Fruit fly (Drosophila melanogaster) whole organism, prepupa: ENCODE measurements around the gene Npc2b.

Source experiments
- Blimp-1 ChIP-seq: fragments of 200-800 bp; sonication (Bioruptor generic); optimal IDR thresholded peaks from 3 replicates; lab custom pipeline; 2017; ENCODE audit warnings: missing biosample characterization, missing genetic modification characterization, mild to moderate bottlenecking, moderate library complexity, missing genetic modification reagents
- CG10631 ChIP-seq: fragments of 200-800 bp; sonication (Bioruptor generic); optimal IDR thresholded peaks from 2 replicates; lab custom pipeline; 2016; ENCODE audit warnings: missing biosample characterization, missing genetic modification characterization
- CG10669 ChIP-seq: fragments of 200-800 bp; sonication (Bioruptor generic); optimal IDR thresholded peaks from 3 replicates; lab custom pipeline; 2018; ENCODE audit warnings: missing biosample characterization, mild to moderate bottlenecking, missing genetic modification characterization, moderate library complexity
- CG11762 ChIP-seq: fragments of 200-800 bp; sonication (Bioruptor generic); optimal IDR thresholded peaks from 3 replicates; lab custom pipeline; 2016; ENCODE audit warnings: missing biosample characterization, missing genetic modification characterization; ENCODE audit not compliant: insufficient read depth
- CG11902 ChIP-seq: fragments of 200-800 bp; sonication (Bioruptor generic); optimal IDR thresholded peaks from 3 replicates; lab custom pipeline; 2016; ENCODE audit warnings: missing biosample characterization, missing genetic modification characterization
- CG15336 ChIP-seq: fragments of 200-800 bp; sonication (Bioruptor generic); IDR thresholded peaks from 2 replicates; pipeline ENCODE4 v1.3.6; 2022; ENCODE audit warnings: missing biosample characterization, missing genetic modification characterization
- CG1621 ChIP-seq: fragments of 200-800 bp; sonication (Bioruptor generic); optimal IDR thresholded peaks from 3 replicates; lab custom pipeline; 2018; ENCODE audit warnings: missing biosample characterization, mild to moderate bottlenecking, missing genetic modification characterization
- CG16779 ChIP-seq: fragments of 200-800 bp; sonication (Bioruptor generic); optimal IDR thresholded peaks from 3 replicates; lab custom pipeline; 2017; ENCODE audit warnings: missing biosample characterization, mild to moderate bottlenecking, missing genetic modification characterization
- CG31627 ChIP-seq: fragments of 200-800 bp; sonication (Bioruptor generic); optimal IDR thresholded peaks from 3 replicates; lab custom pipeline; 2016; ENCODE audit warnings: missing biosample characterization, missing genetic modification characterization
- CG32006 ChIP-seq: fragments of 200-800 bp; sonication (Bioruptor generic); optimal IDR thresholded peaks from 3 replicates; lab custom pipeline; 2017; ENCODE audit warnings: missing biosample characterization, mild to moderate bottlenecking, missing genetic modification characterization
- CG34406 ChIP-seq: fragments of 200-800 bp; sonication (Bioruptor generic); optimal IDR thresholded peaks from 3 replicates; lab custom pipeline; 2016; ENCODE audit warnings: missing biosample characterization, missing genetic modification characterization
- CG3919 ChIP-seq: fragments of 200-800 bp; sonication (Bioruptor generic); optimal IDR thresholded peaks from 3 replicates; lab custom pipeline; 2016; ENCODE audit warnings: missing biosample characterization, missing genetic modification characterization
- CG4318 ChIP-seq: fragments of 200-800 bp; sonication (Bioruptor generic); optimal IDR thresholded peaks from 3 replicates; lab custom pipeline; 2017; ENCODE audit warnings: missing biosample characterization, mild to moderate bottlenecking, missing genetic modification characterization
- CG6163 ChIP-seq: fragments of 200-800 bp; sonication (Bioruptor generic); IDR thresholded peaks from 3 replicates; pipeline ENCODE4 v1.3.6; 2022; ENCODE audit warnings: missing biosample characterization, missing genetic modification characterization
- CG6792 ChIP-seq: fragments of 200-800 bp; sonication (Bioruptor generic); optimal IDR thresholded peaks from 3 replicates; lab custom pipeline; 2016; ENCODE audit warnings: missing biosample characterization, missing genetic modification characterization
- CG6808 ChIP-seq: fragments of 200-800 bp; sonication (Bioruptor generic); optimal IDR thresholded peaks from 3 replicates; lab custom pipeline; 2017; ENCODE audit warnings: missing biosample characterization, missing genetic modification characterization, mild to moderate bottlenecking, moderate library complexity, missing genetic modification reagents
- CG6854 ChIP-seq: fragments of 200-800 bp; sonication (Bioruptor generic); optimal IDR thresholded peaks from 2 replicates; lab custom pipeline; 2017; ENCODE audit warnings: missing biosample characterization, mild to moderate bottlenecking, missing genetic modification characterization
- CG7368 ChIP-seq: fragments of 200-800 bp; sonication (Bioruptor generic); optimal IDR thresholded peaks from 3 replicates; lab custom pipeline; 2016; ENCODE audit warnings: missing biosample characterization, missing genetic modification characterization
- CG8119 ChIP-seq: fragments of 200-800 bp; sonication (Bioruptor generic); IDR thresholded peaks from 3 replicates; pipeline ENCODE4 v1.3.6; 2022; ENCODE audit warnings: missing biosample characterization, missing genetic modification characterization
- CG8319 ChIP-seq: fragments of 200-800 bp; sonication (Bioruptor generic); optimal IDR thresholded peaks from 3 replicates; lab custom pipeline; 2016; ENCODE audit warnings: missing biosample characterization, missing genetic modification characterization
- CG8632 ChIP-seq: fragments of 200-800 bp; sonication (Bioruptor generic); optimal IDR thresholded peaks from 3 replicates; lab custom pipeline; 2016; ENCODE audit warnings: missing biosample characterization, missing genetic modification characterization
- CG9139 ChIP-seq: fragments of 200-800 bp; sonication (Bioruptor generic); optimal IDR thresholded peaks from 3 replicates; lab custom pipeline; 2017; ENCODE audit warnings: missing biosample characterization, mild to moderate bottlenecking, missing genetic modification characterization
- Eip75B ChIP-seq: fragments of 200-800 bp; sonication (Bioruptor generic); optimal IDR thresholded peaks from 3 replicates; lab custom pipeline; 2016; ENCODE audit warnings: missing biosample characterization, missing genetic modification characterization
- Eip78C ChIP-seq: fragments of 200-800 bp; sonication (Bioruptor generic); peaks from one replicate; lab custom pipeline; 2016; ENCODE audit warnings: missing biosample characterization, missing genetic modification characterization
- Ets21C ChIP-seq: fragments of 200-800 bp; sonication (Bioruptor generic); optimal IDR thresholded peaks from 3 replicates; lab custom pipeline; 2016; ENCODE audit warnings: missing biosample characterization, missing genetic modification characterization
- Ets96B ChIP-seq: fragments of 200-800 bp; optimal IDR thresholded peaks from 2 replicates; lab custom pipeline; 2019; ENCODE audit warnings: missing biosample characterization, mild to moderate bottlenecking, missing genetic modification characterization, moderate library complexity
- Hr38 ChIP-seq: sonication (Bioruptor generic); optimal IDR thresholded peaks from 2 replicates; lab custom pipeline; 2016; ENCODE audit warnings: missing biosample characterization, missing genetic modification characterization
- Lpt ChIP-seq: fragments of 200-800 bp; sonication (Bioruptor generic); optimal IDR thresholded peaks from 3 replicates; lab custom pipeline; 2016; ENCODE audit warnings: missing biosample characterization, missing genetic modification characterization
- Smox ChIP-seq: fragments of 200-800 bp; sonication (Bioruptor generic); optimal IDR thresholded peaks from 3 replicates; lab custom pipeline; 2016; ENCODE audit warnings: missing biosample characterization, missing genetic modification characterization
- Sox102F ChIP-seq: fragments of 200-800 bp; sonication (Bioruptor generic); optimal IDR thresholded peaks from 2 replicates; lab custom pipeline; 2016; ENCODE audit warnings: missing biosample characterization, mild to moderate bottlenecking, missing genetic modification characterization
- Sox14 ChIP-seq: fragments of 200-800 bp; sonication (Bioruptor generic); optimal IDR thresholded peaks from 3 replicates; lab custom pipeline; 2016; ENCODE audit warnings: missing biosample characterization, missing genetic modification characterization
- Sox15 ChIP-seq: fragments of 200-800 bp; sonication (Bioruptor generic); optimal IDR thresholded peaks from 3 replicates; lab custom pipeline; 2016; ENCODE audit warnings: missing biosample characterization, missing genetic modification characterization
- achi ChIP-seq: fragments of 200-800 bp; sonication (Bioruptor generic); optimal IDR thresholded peaks from 3 replicates; lab custom pipeline; 2016; ENCODE audit warnings: missing biosample characterization, missing genetic modification characterization
- acj6 ChIP-seq: fragments of 200-800 bp; sonication (Bioruptor generic); optimal IDR thresholded peaks from 3 replicates; lab custom pipeline; 2016; ENCODE audit warnings: missing biosample characterization, missing genetic modification characterization
- cyc ChIP-seq: fragments of 200-800 bp; sonication (Bioruptor generic); optimal IDR thresholded peaks from 3 replicates; lab custom pipeline; 2016; ENCODE audit warnings: missing biosample characterization, missing genetic modification characterization
- dac ChIP-seq: fragments of 200-800 bp; sonication (Bioruptor generic); optimal IDR thresholded peaks from 2 replicates; lab custom pipeline; 2017; ENCODE audit warnings: missing biosample characterization, mild to moderate bottlenecking, missing genetic modification characterization
- dsx ChIP-seq: fragments of 200-800 bp; optimal IDR thresholded peaks from 3 replicates; lab custom pipeline; 2019; ENCODE audit warnings: missing biosample characterization, mild to moderate bottlenecking, missing genetic modification characterization, moderate library complexity; ENCODE audit not compliant: poor library complexity, severe bottlenecking
- eg ChIP-seq: fragments of 200-800 bp; sonication (Bioruptor generic); IDR thresholded peaks from 3 replicates; pipeline ENCODE4 v1.3.6; 2022; ENCODE audit warnings: missing biosample characterization, missing genetic modification characterization
- esn ChIP-seq: fragments of 200-800 bp; sonication (Bioruptor generic); optimal IDR thresholded peaks from 2 replicates; lab custom pipeline; 2016; ENCODE audit warnings: missing biosample characterization, mild to moderate bottlenecking, missing genetic modification characterization, moderate library complexity
- fd85E ChIP-seq: fragments of 200-800 bp; sonication (Bioruptor generic); optimal IDR thresholded peaks from 3 replicates; lab custom pipeline; 2016; ENCODE audit warnings: missing biosample characterization, missing genetic modification characterization
- fkh ChIP-seq: fragments of 200-800 bp; sonication (Bioruptor generic); optimal IDR thresholded peaks from 3 replicates; lab custom pipeline; 2017; ENCODE audit warnings: missing biosample characterization, mild to moderate bottlenecking, missing genetic modification characterization, moderate library complexity
- lz ChIP-seq: fragments of 200-800 bp; sonication (Bioruptor generic); optimal IDR thresholded peaks from 3 replicates; lab custom pipeline; 2016; ENCODE audit warnings: missing biosample characterization, missing genetic modification characterization
- net ChIP-seq: fragments of 200-800 bp; sonication (Bioruptor generic); optimal IDR thresholded peaks from 3 replicates; lab custom pipeline; 2016; ENCODE audit warnings: missing biosample characterization, missing genetic modification characterization
- pdm3 ChIP-seq: fragments of 200-800 bp; sonication (Bioruptor generic); optimal IDR thresholded peaks from 3 replicates; lab custom pipeline; 2016; ENCODE audit warnings: missing biosample characterization, missing genetic modification characterization
- salr ChIP-seq, 2 experiments: fragments of 200-800 bp; sonication (Bioruptor generic); optimal IDR thresholded peaks; 3 replicates each; lab custom pipeline; 2016 to 2018; ENCODE audit warnings: missing biosample characterization in 2 of 2, missing genetic modification characterization in 2 of 2, mild to moderate bottlenecking in 1 of 2
- spab ChIP-seq: fragments of 200-800 bp; sonication (Bioruptor generic); optimal IDR thresholded peaks from 2 replicates; lab custom pipeline; 2017; ENCODE audit warnings: missing biosample characterization, mild to moderate bottlenecking, missing genetic modification characterization, missing genetic modification reagents
- ss ChIP-seq, 2 experiments: fragments of 200-800 bp; sonication (Bioruptor generic); optimal IDR thresholded peaks; 2 replicates in 1 of 2; 3 replicates in 1 of 2; lab custom pipeline; 2017 to 2018; ENCODE audit warnings: mild to moderate bottlenecking in 2 of 2, missing biosample characterization in 2 of 2, missing genetic modification characterization in 2 of 2, moderate library complexity in 1 of 2
- svp ChIP-seq: fragments of 200-800 bp; sonication (Bioruptor generic); peaks from one replicate; lab custom pipeline; 2016; ENCODE audit warnings: missing biosample characterization, missing genetic modification characterization
- topi ChIP-seq: fragments of 200-800 bp; sonication (Bioruptor generic); optimal IDR thresholded peaks from 3 replicates; lab custom pipeline; 2016; ENCODE audit warnings: missing biosample characterization, missing genetic modification characterization
- vri ChIP-seq: fragments of 200-800 bp; sonication (Bioruptor generic); optimal IDR thresholded peaks from 3 replicates; lab custom pipeline; 2016; ENCODE audit warnings: missing biosample characterization, mild to moderate bottlenecking, missing genetic modification characterization

The Npc2b gene

DNA sequence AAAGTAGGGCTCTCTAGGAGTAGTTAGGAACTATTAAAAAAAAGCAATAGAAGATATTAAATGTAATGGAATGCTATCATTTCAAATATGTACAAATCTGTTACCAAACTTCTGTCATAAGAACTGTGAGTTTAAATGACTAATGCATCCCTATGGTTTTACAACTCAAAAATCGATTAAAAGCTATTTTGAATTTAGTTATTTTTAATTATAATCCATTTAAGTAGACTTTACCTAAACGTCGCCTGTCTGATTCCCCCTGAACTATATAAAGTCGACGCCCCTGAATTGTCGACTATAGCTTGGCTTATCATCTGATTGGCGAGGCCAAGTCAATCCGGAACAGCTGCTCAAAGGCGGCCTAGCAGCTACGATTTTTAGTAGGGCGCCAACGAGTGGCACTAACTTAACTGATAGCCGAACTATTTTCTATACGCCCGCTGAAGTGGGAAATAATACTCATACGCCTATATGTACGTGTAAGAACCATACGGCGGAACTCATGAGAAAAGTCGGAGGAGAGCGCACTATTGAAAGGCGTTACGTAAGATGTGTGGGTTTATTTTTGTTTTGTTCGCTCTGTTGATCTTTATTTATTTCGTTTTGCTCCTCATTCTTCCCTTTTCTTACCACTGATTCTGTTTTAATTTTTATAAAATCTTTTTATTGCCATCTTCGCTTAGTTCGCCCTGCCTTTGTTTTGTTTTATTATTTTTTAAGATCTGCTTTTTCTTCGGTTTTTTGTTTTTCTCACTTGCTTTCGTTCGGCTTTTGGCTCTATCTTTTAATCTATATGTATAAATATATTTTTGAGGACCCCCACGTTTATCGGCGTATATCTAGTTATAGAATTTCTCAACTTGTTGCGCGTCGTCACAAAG lies 27.1 kb upstream of the Npc2b start:
- peak; percentile 34 for TF ChIP-seq Ets21C (GFP tag; lab: Kevin White, UChicago)
- no peak for TF ChIP-seq CG16779 (tag; lab: Kevin White, UChicago)
- TF ChIP-seq CG8119: peak; percentile 29; the same call in 2 of the 3 replicates
- TF ChIP-seq fkh (GFP tag; lab: Kevin White, UChicago): no peak
- peak; percentile 17 for TF ChIP-seq Blimp-1 (GFP tag; lab: Kevin White, UChicago)
- TF ChIP-seq CG9139 (GFP tag; lab: Kevin White, UChicago): no peak
- peak; percentile 60 for TF ChIP-seq topi (GFP tag; lab: Kevin White, UChicago)
- TF ChIP-seq ss (GFP tag; optimal IDR thresholded peaks at IDR 0.05; lab: Kevin White, UChicago): peak in 1 of 2 experiments; percentile 75
- TF ChIP-seq CG10669: peak; percentile 87
- TF ChIP-seq Eip75B (GFP tag; lab: Kevin White, UChicago): peak; percentile 49
- TF ChIP-seq CG6808 (GFP tag; lab: Kevin White, UChicago): peak; percentile 81
- no peak for TF ChIP-seq CG6854
- TF ChIP-seq Lpt (GFP tag; lab: Kevin White, UChicago): no peak
- peak; percentile 25 for TF ChIP-seq CG7368 (GFP tag; lab: Kevin White, UChicago)
- peak in 1 of 2 experiments; percentile 47 for TF ChIP-seq salr (GFP tag; optimal IDR thresholded peaks at IDR 0.05; lab: Kevin White, UChicago)
- TF ChIP-seq Ets96B: peak; percentile 88
- TF ChIP-seq CG11902 (GFP tag; lab: Kevin White, UChicago): peak; percentile 71
- peak; percentile 55 for TF ChIP-seq CG11762 (GFP tag; lab: Kevin White, UChicago)
- TF ChIP-seq dac: no peak
- no peak for TF ChIP-seq Hr38 (GFP tag; lab: Kevin White, UChicago)
- peak; percentile 60 for TF ChIP-seq CG10631
- peak; percentile 85 for TF ChIP-seq svp
- peak; percentile 46 for TF ChIP-seq Sox102F (GFP tag; lab: Kevin White, UChicago)
- TF ChIP-seq CG8632 (GFP tag; lab: Kevin White, UChicago): peak; percentile 73
- peak; percentile 69 for TF ChIP-seq CG34406
- TF ChIP-seq CG8319 (GFP tag; lab: Kevin White, UChicago): peak; percentile 71
- TF ChIP-seq CG3919 (GFP tag; lab: Kevin White, UChicago): peak; percentile 66
- TF ChIP-seq Sox15 (GFP tag; lab: Kevin White, UChicago): peak; percentile 75
- peak; percentile 45 for TF ChIP-seq dsx (GFP tag; lab: Kevin White, UChicago)
- TF ChIP-seq esn: peak; percentile 51
- TF ChIP-seq spab (GFP tag; lab: Kevin White, UChicago): peak; percentile 76
- peak; percentile 67 for TF ChIP-seq acj6 (GFP tag; lab: Kevin White, UChicago)
- peak; percentile 45 for TF ChIP-seq CG6792 (GFP tag; lab: Kevin White, UChicago)
- peak; percentile 93 for TF ChIP-seq Eip78C (GFP tag; lab: Kevin White, UChicago)
- 0 out of 2 replicates have a peak, but pooled peaks have one; percentile 19 for TF ChIP-seq CG15336 (GFP tag; lab: Robert Waterston, UW)
- peak; percentile 61 for TF ChIP-seq CG31627 (GFP tag; lab: Kevin White, UChicago)
- TF ChIP-seq vri: no peak
- peak; percentile 42 for TF ChIP-seq Sox14
- TF ChIP-seq pdm3 (GFP tag; lab: Kevin White, UChicago): peak; percentile 71
- peak; percentile 52 for TF ChIP-seq Smox
- TF ChIP-seq lz (GFP tag; lab: Kevin White, UChicago): peak; percentile 52
- peak; percentile 15; the same call in 1 of the 3 replicates for TF ChIP-seq eg (GFP tag; lab: Robert Waterston, UW)
- TF ChIP-seq CG32006 (GFP tag; lab: Kevin White, UChicago): peak; percentile 44
- TF ChIP-seq achi (GFP tag; lab: Kevin White, UChicago): peak; percentile 76
- TF ChIP-seq CG6163 (GFP tag; lab: Robert Waterston, UW): peak; percentile 43
- TF ChIP-seq net: no peak
- TF ChIP-seq cyc (GFP tag; lab: Kevin White, UChicago): peak; percentile 48
- no peak for TF ChIP-seq fd85E (GFP tag; lab: Kevin White, UChicago)
- TF ChIP-seq CG4318 (GFP tag; lab: Kevin White, UChicago): peak; percentile 38
- TF ChIP-seq CG1621: peak; percentile 29
